Worm (Caenorhabditis elegans): ENCODE results near the gene F01D5.5.
"Not testable (repeated sequence)": the region's sequence is repeated elsewhere in the genome, so short reads cannot be mapped to it uniquely, and the experiment has no call there.

Gene F01D5.5

DNA sequence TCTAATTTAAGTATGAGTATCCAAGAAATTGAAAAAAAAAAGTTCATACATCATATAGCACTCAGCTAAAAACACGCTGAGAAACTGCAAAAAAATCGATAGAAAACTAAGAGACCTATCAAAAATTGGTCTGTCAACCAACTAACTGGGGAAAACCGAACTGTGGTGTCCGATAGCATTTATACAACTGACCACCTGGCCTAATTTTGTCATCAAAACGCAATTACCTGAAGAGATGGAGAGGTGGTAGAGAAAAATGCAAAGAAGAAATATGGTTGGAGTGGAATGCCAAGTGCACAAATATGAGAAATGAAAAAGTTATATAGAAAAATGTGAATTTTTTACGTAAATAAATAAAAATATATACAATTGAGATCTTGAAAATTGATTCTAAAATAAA lies 28.6 kb downstream of the F01D5.5 start, which contains the start of gene Y39G8B.1:
TSS of gene Y39G8B.1 (minus strand) at position 299 of the 400 bp plus-strand sequence.
- TF ChIP-seq lin-40 (tag; optimal IDR thresholded peaks at IDR 0.05) (no peak), aptf-2 (GFP tag; conservative IDR thresholded peaks at IDR 0.05) (no peak), nhr-80 (tag; optimal IDR thresholded peaks at IDR 0.05) (peak; percentile 55), atf-7 (tag; optimal IDR thresholded peaks at IDR 0.05) (no peak), snpc-4 (GFP tag; optimal IDR thresholded peaks at IDR 0.05) (no peak), snpc-4 (tag; optimal IDR thresholded peaks at IDR 0.05) (peak in 1 of 4 experiments; percentile 8), let-607 (tag; optimal IDR thresholded peaks at IDR 0.05) (peak; percentile 52 to 64), ZK185.1 (tag; optimal IDR thresholded peaks at IDR 0.05; ENCODE audit: poor library complexity, severe bottlenecking) (no peak)

DNA sequence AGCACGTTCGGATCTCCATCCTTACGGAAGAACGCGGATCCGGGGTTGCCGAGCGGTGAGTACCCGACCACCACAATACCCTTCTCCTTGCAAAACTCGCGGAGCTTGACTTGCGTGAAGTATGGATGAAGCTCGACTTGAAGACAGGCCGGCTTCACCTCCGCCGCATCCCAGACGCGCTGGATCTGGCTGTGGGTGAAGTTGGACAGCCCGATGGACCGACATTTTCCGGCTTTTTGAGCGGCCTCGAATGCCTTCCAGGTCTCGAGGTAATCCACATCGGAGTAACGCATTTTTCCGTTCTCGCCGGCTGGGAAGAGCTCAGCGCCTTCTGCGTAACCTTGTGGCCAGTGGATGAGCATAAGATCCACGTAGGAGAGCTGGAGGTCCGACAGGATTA lies 29.9 kb downstream of the F01D5.5 start:
- TF ChIP-seq F39B2.1 (GFP tag; IDR thresholded peaks at IDR 0.05) (no peak), F37B4.10 (GFP tag; IDR thresholded peaks at IDR 0.05) (0 out of 2 replicates have a peak, but pooled peaks have one; percentile 84), zfh-2 (GFP tag; conservative IDR thresholded peaks at IDR 0.05) (peak; percentile 55; the same call in 1 of the 2 replicates)

DNA sequence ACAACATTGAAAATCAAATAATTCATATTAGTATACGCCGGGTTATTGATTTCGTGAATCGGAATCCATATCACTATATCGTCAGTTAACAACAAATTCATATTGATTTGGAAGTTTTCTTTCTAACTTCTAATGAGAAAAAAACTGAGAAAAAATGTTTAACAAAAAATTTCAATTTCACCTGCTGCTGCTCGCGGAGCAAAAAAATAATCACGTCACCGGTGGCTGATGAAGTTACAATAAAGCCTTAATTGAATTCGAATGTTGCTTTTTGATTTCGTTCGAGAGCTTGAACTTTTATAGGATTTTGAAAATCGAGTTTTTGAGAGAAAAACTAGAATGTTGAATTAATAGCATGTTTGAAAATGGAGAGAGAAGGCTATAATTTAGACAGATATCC lies 33.1 kb downstream of the F01D5.5 start, which contains the start of gene sre-43:
TSS of gene sre-43 (minus strand) at position 101 of the 400 bp plus-strand sequence.
- TF ChIP-seq ztf-22 (GFP tag; optimal IDR thresholded peaks at IDR 0.05): no peak
- TF ChIP-seq Y95B8A.8 (GFP tag; IDR thresholded peaks at IDR 0.05): no peak
- no peak for TF ChIP-seq Y56A3A.18 (GFP tag; IDR thresholded peaks at IDR 0.05)
- no peak for TF ChIP-seq sptf-2 (GFP tag; optimal IDR thresholded peaks at IDR 0.05)
- no peak for TF ChIP-seq lin-35 (GFP tag; optimal IDR thresholded peaks at IDR 0.05)

DNA sequence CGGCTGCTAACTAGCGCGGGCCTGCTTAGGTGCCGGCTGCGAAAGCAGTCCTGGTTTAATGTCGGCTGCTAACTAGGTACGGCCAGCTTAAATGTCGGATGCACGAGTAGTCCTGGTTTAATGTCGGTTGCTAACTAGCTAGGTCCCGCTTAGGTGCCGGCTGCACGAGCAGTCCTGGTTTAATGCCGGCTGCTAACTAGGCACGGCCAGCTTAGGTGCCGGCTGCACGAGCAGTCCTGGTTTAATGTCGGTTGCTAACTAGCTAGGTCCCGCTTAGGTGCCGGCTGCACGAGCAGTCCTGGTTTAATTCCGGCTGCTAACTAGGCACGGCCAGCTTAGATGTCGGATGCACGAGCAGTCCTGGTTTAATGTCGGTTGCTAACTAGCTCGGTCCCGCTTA lies 34.1 kb downstream of the F01D5.5 start:
- TF ChIP-seq lag-1 (GFP tag; IDR thresholded peaks at IDR 0.05) (0 out of 2 replicates have a peak, but pooled peaks have one; percentile 40), egrh-3 (GFP tag; IDR thresholded peaks at IDR 0.05) (peak; percentile 36; the same call in 1 of the 2 replicates), zfh-2 (GFP tag; conservative IDR thresholded peaks at IDR 0.05) (peak; percentile 51; the same call in 1 of the 2 replicates), snpc-4 (tag; optimal IDR thresholded peaks at IDR 0.05) (peak in 1 of 4 experiments; percentile 47)
- not testable (repeated sequence) for TF ChIP-seq snpc-4 (GFP tag; optimal IDR thresholded peaks at IDR 0.05)

DNA sequence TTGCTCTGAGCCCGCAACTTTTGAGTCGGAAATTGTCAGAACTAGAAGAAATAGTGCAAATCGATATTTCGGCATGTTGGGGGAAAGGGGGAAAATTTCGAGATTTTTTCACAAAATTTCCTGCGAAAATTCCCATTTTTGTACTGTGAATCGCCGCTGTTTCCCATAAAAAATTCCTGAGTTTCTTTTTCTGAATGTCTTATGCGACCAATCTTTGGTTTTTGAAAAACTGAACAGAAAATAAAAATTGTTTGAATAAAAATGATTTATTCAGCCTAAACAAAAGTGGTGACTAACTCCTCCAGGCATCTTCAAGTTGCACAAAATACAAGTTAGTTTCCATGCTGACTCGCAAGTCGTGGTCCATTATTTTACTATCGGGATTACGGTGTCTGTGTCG lies 35.9 kb downstream of the F01D5.5 start, which contains the start of gene W07G1.7:
TSS of gene W07G1.7 (minus strand) at position 101 of the 400 bp plus-strand sequence.
- TF ChIP-seq rpc-1 (optimal IDR thresholded peaks at IDR 0.05) (no peak), rpc-1 (tag; optimal IDR thresholded peaks at IDR 0.05) (no peak), lin-54 (GFP tag; optimal IDR thresholded peaks at IDR 0.05) (no peak), chd-7 (tag; optimal IDR thresholded peaks at IDR 0.05) (no peak)

DNA sequence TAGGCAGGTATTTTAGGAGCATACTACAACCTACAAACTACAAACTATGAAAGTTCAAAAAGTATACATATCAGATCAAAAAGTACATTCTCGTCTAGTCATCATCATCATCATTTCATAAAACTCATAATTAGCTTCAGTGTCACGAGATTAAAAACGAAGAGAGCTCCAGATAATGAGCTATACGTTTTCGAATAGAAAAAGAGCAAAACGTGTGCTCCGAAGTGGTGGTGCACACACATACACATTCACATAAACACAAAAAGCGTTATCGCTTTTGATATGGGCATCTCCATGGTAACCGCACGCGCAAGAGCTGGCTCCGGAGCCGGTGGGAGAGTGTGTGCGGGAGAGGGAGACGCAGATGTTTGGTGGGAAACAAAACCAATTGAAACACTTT lies 37.8 kb downstream of the F01D5.5 start:
- no peak for TF ChIP-seq mes-4 (tag; optimal IDR thresholded peaks at IDR 0.05)
- TF ChIP-seq F33H1.4 (GFP tag; IDR thresholded peaks at IDR 0.05): no peak
- TF ChIP-seq him-1 (tag; optimal IDR thresholded peaks at IDR 0.05): no peak
- no peak for TF ChIP-seq lag-1 (GFP tag; IDR thresholded peaks at IDR 0.05)
- no peak for TF ChIP-seq sea-2 (GFP tag; IDR thresholded peaks at IDR 0.05)
- no peak for TF ChIP-seq sptf-2 (GFP tag; optimal IDR thresholded peaks at IDR 0.05)
- TF ChIP-seq C06A6.2 (GFP tag; conservative IDR thresholded peaks at IDR 0.05): no peak
- no peak for TF ChIP-seq let-526 (GFP tag; IDR thresholded peaks at IDR 0.05)
- TF ChIP-seq sdz-38 (tag; optimal IDR thresholded peaks at IDR 0.05): no peak
- TF ChIP-seq ztf-22 (GFP tag; optimal IDR thresholded peaks at IDR 0.05): no peak
